Worm (Caenorhabditis elegans): ENCODE measurements around the gene H01M10.1.

Gene H01M10.1

DNA sequence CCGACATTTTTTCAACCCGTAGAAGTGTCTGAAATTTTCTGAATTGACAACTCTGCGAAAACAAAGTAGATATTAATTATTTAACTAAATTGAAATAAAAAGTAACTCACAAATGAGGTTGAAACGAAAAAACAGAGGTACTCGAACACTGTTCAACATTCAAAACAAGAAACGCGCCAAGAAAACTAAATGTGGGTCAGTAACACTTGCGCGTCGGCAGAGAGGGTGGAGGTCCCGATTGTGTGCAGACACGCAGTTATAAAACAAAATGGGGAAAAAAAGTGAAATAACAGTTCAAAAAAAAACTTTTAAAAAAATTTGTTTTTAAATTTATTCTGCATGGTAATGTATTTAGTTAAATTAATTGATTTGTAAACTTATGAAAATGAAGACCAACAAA is 21.0 kb downstream of the H01M10.1 start:
- no peak for TF ChIP-seq med-1 (GFP tag; optimal IDR thresholded peaks at IDR 0.05; ENCODE audit: insufficient read depth)
- no peak for TF ChIP-seq ztf-23 (GFP tag; IDR thresholded peaks at IDR 0.05)
- no peak for TF ChIP-seq ztf-29 (GFP tag; IDR thresholded peaks at IDR 0.05)
- TF ChIP-seq flt-1 (GFP tag; IDR thresholded peaks at IDR 0.05): 0 out of 2 replicates have a peak, but pooled peaks have one; percentile 30
- no peak for TF ChIP-seq T22C8.4 (GFP tag; IDR thresholded peaks at IDR 0.05)
- 0 out of 2 replicates have a peak, but pooled peaks have one; percentile 32 for TF ChIP-seq klf-2 (GFP tag; conservative IDR thresholded peaks at IDR 0.05)
- no peak for TF ChIP-seq tab-1 (GFP tag; IDR thresholded peaks at IDR 0.05)
- no peak for TF ChIP-seq ref-1 (GFP tag; conservative IDR thresholded peaks at IDR 0.05)

DNA sequence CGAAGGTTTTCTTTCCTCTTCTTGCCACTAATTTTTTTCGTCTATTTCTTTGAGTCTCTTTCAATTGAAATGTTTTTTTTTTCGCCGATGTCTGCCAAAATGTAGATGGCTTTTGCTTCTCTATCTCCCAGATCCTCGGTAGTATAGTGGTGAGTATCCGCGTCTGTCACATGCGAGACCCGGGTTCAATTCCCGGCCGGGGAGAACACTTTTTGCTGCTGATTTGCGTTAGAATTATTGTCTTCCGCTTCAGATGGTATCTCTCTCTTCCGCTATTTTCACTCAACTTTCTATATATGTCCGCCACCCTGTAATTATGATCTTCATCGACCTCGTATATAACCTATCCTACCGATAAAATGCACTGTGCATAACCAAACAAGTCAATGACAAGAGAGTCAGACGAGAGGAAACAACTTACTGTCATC is 26.9 kb downstream of the H01M10.1 start:
- TF ChIP-seq ztf-29 (GFP tag; IDR thresholded peaks at IDR 0.05): peak; percentile 44; the same call in 1 of the 2 replicates
- peak; percentile 65 for TF ChIP-seq ref-1 (GFP tag; conservative IDR thresholded peaks at IDR 0.05)
- TF ChIP-seq tab-1 (GFP tag; IDR thresholded peaks at IDR 0.05): 0 out of 2 replicates have a peak, but pooled peaks have one; percentile 38
- TF ChIP-seq flt-1 (GFP tag; IDR thresholded peaks at IDR 0.05): peak; percentile 53; the same call in 1 of the 2 replicates
- TF ChIP-seq ztf-23 (GFP tag; IDR thresholded peaks at IDR 0.05): peak; percentile 81
- peak; percentile 43 for TF ChIP-seq cog-1 (tag; optimal IDR thresholded peaks at IDR 0.05)
- TF ChIP-seq klf-2 (GFP tag; conservative IDR thresholded peaks at IDR 0.05): peak; percentile 79
- TF ChIP-seq med-1 (GFP tag; optimal IDR thresholded peaks at IDR 0.05; ENCODE audit: insufficient read depth): no peak
- 0 out of 2 replicates have a peak, but pooled peaks have one; percentile 22 for TF ChIP-seq T22C8.4 (GFP tag; IDR thresholded peaks at IDR 0.05)

DNA sequence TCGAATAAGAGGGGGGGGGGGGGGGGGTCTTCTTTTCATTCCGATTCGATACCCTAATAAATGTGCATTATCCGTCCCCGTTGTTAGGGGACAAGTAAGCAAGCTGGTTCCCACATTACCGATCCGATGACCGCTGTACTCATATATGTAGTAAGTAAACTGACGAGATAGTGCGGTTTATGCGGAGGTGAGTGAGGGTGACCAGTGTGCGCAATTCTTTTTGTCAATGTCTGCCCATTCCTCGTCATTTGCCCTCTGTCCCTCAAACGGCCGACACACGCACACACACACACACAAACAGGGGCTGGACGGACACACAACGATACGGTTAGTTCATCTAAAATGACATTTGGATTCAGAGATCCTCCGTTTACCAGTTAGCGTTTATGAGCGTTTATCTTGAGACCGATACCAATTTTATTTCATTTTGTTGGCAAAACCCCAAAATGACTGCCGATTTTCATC is 28.1 kb downstream of the H01M10.1 start, which contains the start of gene aat-3:
aat-3 (plus strand) TSS at position 51 of the 465 bp plus-strand sequence.
- TF ChIP-seq flt-1 (GFP tag; IDR thresholded peaks at IDR 0.05) (no peak), med-1 (GFP tag; optimal IDR thresholded peaks at IDR 0.05; ENCODE audit: insufficient read depth) (no peak), ztf-23 (GFP tag; IDR thresholded peaks at IDR 0.05) (no peak), klf-2 (GFP tag; conservative IDR thresholded peaks at IDR 0.05) (0 out of 2 replicates have a peak, but pooled peaks have one; percentile 8), ztf-29 (GFP tag; IDR thresholded peaks at IDR 0.05) (peak; percentile 39; the same call in 1 of the 2 replicates), tab-1 (GFP tag; IDR thresholded peaks at IDR 0.05) (no peak), ref-1 (GFP tag; conservative IDR thresholded peaks at IDR 0.05) (0 out of 2 replicates have a peak, but pooled peaks have one; percentile 11), cog-1 (tag; optimal IDR thresholded peaks at IDR 0.05) (no peak), T22C8.4 (GFP tag; IDR thresholded peaks at IDR 0.05) (no peak)

DNA sequence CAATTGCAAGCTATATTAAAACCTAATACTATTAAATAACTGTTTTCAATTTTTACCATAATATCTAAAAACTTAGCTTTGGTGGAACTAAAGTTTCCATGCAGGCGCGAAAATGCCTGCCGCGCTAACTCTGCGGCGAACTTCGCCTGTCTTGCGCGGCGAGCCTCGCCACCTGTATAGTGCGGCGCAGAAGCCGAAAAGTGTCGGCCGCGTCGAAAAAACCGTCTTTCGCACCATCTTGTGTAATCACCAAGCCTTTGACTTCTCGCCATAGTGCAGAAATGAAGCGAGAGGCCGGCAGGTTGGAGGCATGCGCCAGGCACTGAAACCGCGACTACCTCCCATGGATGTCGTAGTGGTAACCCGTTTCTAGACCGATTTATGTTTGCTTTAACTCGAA is 28.9 kb downstream of the H01M10.1 start:
- TF ChIP-seq ztf-23 (GFP tag; IDR thresholded peaks at IDR 0.05) (no peak), T22C8.4 (GFP tag; IDR thresholded peaks at IDR 0.05) (no peak), flt-1 (GFP tag; IDR thresholded peaks at IDR 0.05) (no peak), tab-1 (GFP tag; IDR thresholded peaks at IDR 0.05) (no peak), klf-2 (GFP tag; conservative IDR thresholded peaks at IDR 0.05) (no peak), cog-1 (tag; optimal IDR thresholded peaks at IDR 0.05) (no peak), ztf-29 (GFP tag; IDR thresholded peaks at IDR 0.05) (no peak), med-1 (GFP tag; optimal IDR thresholded peaks at IDR 0.05; ENCODE audit: insufficient read depth) (no peak), ref-1 (GFP tag; conservative IDR thresholded peaks at IDR 0.05) (no peak)

- TF ChIP-seq cog-1 (tag; optimal IDR thresholded peaks at IDR 0.05) (no peak), tab-1 (GFP tag; IDR thresholded peaks at IDR 0.05) (no peak), T22C8.4 (GFP tag; IDR thresholded peaks at IDR 0.05) (no peak), ztf-23 (GFP tag; IDR thresholded peaks at IDR 0.05) (no peak), ztf-29 (GFP tag; IDR thresholded peaks at IDR 0.05) (no peak), flt-1 (GFP tag; IDR thresholded peaks at IDR 0.05) (no peak)
These were observed 29.7 kb downstream of the H01M10.1 start for ce11 chrX:2550665-2551064.

DNA sequence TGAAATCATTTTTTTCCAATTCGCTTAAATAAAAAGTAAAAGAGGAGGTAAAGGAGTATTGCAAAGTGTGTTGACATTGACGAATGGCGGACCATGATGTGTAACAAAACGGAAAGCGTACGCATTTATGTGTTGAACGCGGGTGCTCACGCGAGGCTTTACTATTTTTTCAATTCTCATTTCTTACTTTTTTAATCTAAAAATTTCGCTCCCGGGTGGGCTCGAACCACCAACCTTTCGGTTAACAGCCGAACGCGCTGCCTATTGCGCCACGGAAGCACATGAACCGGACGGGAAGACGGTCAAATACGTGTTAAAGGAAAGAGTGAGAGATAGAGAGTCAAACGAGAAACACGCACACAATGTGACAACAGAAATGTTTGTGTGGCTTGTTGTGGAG is 31.1 kb downstream of the H01M10.1 start:
- TF ChIP-seq cog-1 (tag; optimal IDR thresholded peaks at IDR 0.05): peak; percentile 91
- TF ChIP-seq tab-1 (GFP tag; IDR thresholded peaks at IDR 0.05): peak; percentile 91
- peak; percentile 95 for TF ChIP-seq flt-1 (GFP tag; IDR thresholded peaks at IDR 0.05)
- peak; percentile 87 for TF ChIP-seq T22C8.4 (GFP tag; IDR thresholded peaks at IDR 0.05)
- peak; percentile 77 for TF ChIP-seq klf-2 (GFP tag; conservative IDR thresholded peaks at IDR 0.05)
- peak; percentile 91 for TF ChIP-seq ztf-23 (GFP tag; IDR thresholded peaks at IDR 0.05)
- TF ChIP-seq med-1 (GFP tag; optimal IDR thresholded peaks at IDR 0.05; ENCODE audit: insufficient read depth): peak; percentile 72
- peak; percentile 84 for TF ChIP-seq ref-1 (GFP tag; conservative IDR thresholded peaks at IDR 0.05)
- TF ChIP-seq ztf-29 (GFP tag; IDR thresholded peaks at IDR 0.05): peak; percentile 90

- no peak for TF ChIP-seq ztf-29 (GFP tag; IDR thresholded peaks at IDR 0.05)
- no peak for TF ChIP-seq tab-1 (GFP tag; IDR thresholded peaks at IDR 0.05)
- no peak for TF ChIP-seq med-1 (GFP tag; optimal IDR thresholded peaks at IDR 0.05; ENCODE audit: insufficient read depth)
These were observed 31.5 kb downstream of the H01M10.1 start, which contains the start of gene smvt-1 for ce11 chrX:2548884-2549283. smvt-1 (minus strand) TSS chrX:2548984.

ce11 chrX:2544645-2545044 is 35.7 kb downstream of the H01M10.1 start:
- TF ChIP-seq med-1 (GFP tag; optimal IDR thresholded peaks at IDR 0.05; ENCODE audit: insufficient read depth): no peak
- TF ChIP-seq flt-1 (GFP tag; IDR thresholded peaks at IDR 0.05): no peak
- TF ChIP-seq tab-1 (GFP tag; IDR thresholded peaks at IDR 0.05): no peak
- TF ChIP-seq ztf-23 (GFP tag; IDR thresholded peaks at IDR 0.05): no peak
- TF ChIP-seq ref-1 (GFP tag; conservative IDR thresholded peaks at IDR 0.05): no peak
- no peak for TF ChIP-seq T22C8.4 (GFP tag; IDR thresholded peaks at IDR 0.05)
- no peak for TF ChIP-seq klf-2 (GFP tag; conservative IDR thresholded peaks at IDR 0.05)
- no peak for TF ChIP-seq cog-1 (tag; optimal IDR thresholded peaks at IDR 0.05)
- TF ChIP-seq ztf-29 (GFP tag; IDR thresholded peaks at IDR 0.05): no peak

DNA sequence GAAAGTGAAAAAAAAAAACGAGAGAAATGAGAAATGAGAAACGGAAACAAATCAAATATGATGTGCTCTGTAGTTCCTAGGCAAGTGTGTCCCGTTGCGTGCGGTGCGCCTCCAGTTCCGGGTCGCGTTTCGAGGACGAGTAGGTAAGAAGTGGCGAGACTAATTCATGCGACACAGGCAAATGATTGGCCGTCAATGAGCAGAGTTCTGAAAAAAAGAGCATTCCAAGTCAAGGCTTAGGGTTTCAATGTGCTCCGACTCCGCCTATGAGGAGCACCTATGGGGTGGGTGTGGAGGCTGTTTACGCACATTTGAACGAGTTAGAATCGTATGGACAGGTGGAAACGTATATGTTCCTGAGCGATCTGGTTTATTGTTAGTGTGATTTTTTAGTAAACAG is 37.0 kb downstream of the H01M10.1 start:
- TF ChIP-seq ref-1 (GFP tag; conservative IDR thresholded peaks at IDR 0.05) (no peak), ztf-23 (GFP tag; IDR thresholded peaks at IDR 0.05) (no peak), cog-1 (tag; optimal IDR thresholded peaks at IDR 0.05) (no peak), tab-1 (GFP tag; IDR thresholded peaks at IDR 0.05) (no peak), ztf-29 (GFP tag; IDR thresholded peaks at IDR 0.05) (no peak), T22C8.4 (GFP tag; IDR thresholded peaks at IDR 0.05) (no peak), klf-2 (GFP tag; conservative IDR thresholded peaks at IDR 0.05) (no peak), flt-1 (GFP tag; IDR thresholded peaks at IDR 0.05) (no peak), med-1 (GFP tag; optimal IDR thresholded peaks at IDR 0.05; ENCODE audit: insufficient read depth) (no peak)
